Fruit fly (Drosophila melanogaster) whole organism, prepupa: Measurements from ENCODE around the gene Pgant6.

ENCODE experiments used
- CG10631 ChIP-seq: fragments of 200-800 bp; sonication (Bioruptor generic); optimal IDR thresholded peaks from 2 replicates; lab custom pipeline; 2016; ENCODE audit warnings: missing biosample characterization, missing genetic modification characterization
- CG16779 ChIP-seq: fragments of 200-800 bp; sonication (Bioruptor generic); optimal IDR thresholded peaks from 3 replicates; lab custom pipeline; 2017; ENCODE audit warnings: missing biosample characterization, mild to moderate bottlenecking, missing genetic modification characterization
- CG3032 ChIP-seq: fragments of 200-800 bp; optimal IDR thresholded peaks from 2 replicates; lab custom pipeline; 2019; ENCODE audit warnings: missing biosample characterization, mild to moderate bottlenecking, missing genetic modification characterization, moderate library complexity
- CG7368 ChIP-seq: fragments of 200-800 bp; sonication (Bioruptor generic); optimal IDR thresholded peaks from 3 replicates; lab custom pipeline; 2016; ENCODE audit warnings: missing biosample characterization, missing genetic modification characterization
- Eip78C ChIP-seq: fragments of 200-800 bp; sonication (Bioruptor generic); peaks from one replicate; lab custom pipeline; 2016; ENCODE audit warnings: missing biosample characterization, missing genetic modification characterization
- Lpt ChIP-seq: fragments of 200-800 bp; sonication (Bioruptor generic); optimal IDR thresholded peaks from 3 replicates; lab custom pipeline; 2016; ENCODE audit warnings: missing biosample characterization, missing genetic modification characterization
- Smox ChIP-seq: fragments of 200-800 bp; sonication (Bioruptor generic); optimal IDR thresholded peaks from 3 replicates; lab custom pipeline; 2016; ENCODE audit warnings: missing biosample characterization, missing genetic modification characterization
- Sox15 ChIP-seq: fragments of 200-800 bp; sonication (Bioruptor generic); optimal IDR thresholded peaks from 3 replicates; lab custom pipeline; 2016; ENCODE audit warnings: missing biosample characterization, missing genetic modification characterization
- dac ChIP-seq: fragments of 200-800 bp; sonication (Bioruptor generic); optimal IDR thresholded peaks from 2 replicates; lab custom pipeline; 2017; ENCODE audit warnings: missing biosample characterization, mild to moderate bottlenecking, missing genetic modification characterization
- lz ChIP-seq: fragments of 200-800 bp; sonication (Bioruptor generic); optimal IDR thresholded peaks from 3 replicates; lab custom pipeline; 2016; ENCODE audit warnings: missing biosample characterization, missing genetic modification characterization
- spab ChIP-seq: fragments of 200-800 bp; sonication (Bioruptor generic); optimal IDR thresholded peaks from 2 replicates; lab custom pipeline; 2017; ENCODE audit warnings: missing biosample characterization, mild to moderate bottlenecking, missing genetic modification characterization, missing genetic modification reagents
- svp ChIP-seq: fragments of 200-800 bp; sonication (Bioruptor generic); peaks from one replicate; lab custom pipeline; 2016; ENCODE audit warnings: missing biosample characterization, missing genetic modification characterization

- no peak for TF ChIP-seq lz (GFP tag; lab: Kevin White, UChicago)
- no peak for TF ChIP-seq svp (GFP tag; lab: Kevin White, UChicago)
- no peak for TF ChIP-seq CG16779 (tag; lab: Kevin White, UChicago)
- TF ChIP-seq dac (GFP tag; lab: Kevin White, UChicago) = no peak
- TF ChIP-seq Eip78C (GFP tag; lab: Kevin White, UChicago) = no peak
- TF ChIP-seq spab (GFP tag; lab: Kevin White, UChicago) = no peak
- no peak for TF ChIP-seq Sox15 (GFP tag; lab: Kevin White, UChicago)
- TF ChIP-seq Smox (GFP tag; lab: Kevin White, UChicago) = no peak
- no peak for TF ChIP-seq CG3032 (tag; lab: Kevin White, UChicago)
- TF ChIP-seq CG10631 (GFP tag; lab: Kevin White, UChicago) = no peak
- no peak for TF ChIP-seq CG7368 (GFP tag; lab: Kevin White, UChicago)
- TF ChIP-seq Lpt (GFP tag; lab: Kevin White, UChicago) = no peak
Measured at dm6 chr3L:2748359-2748758, 33.7 kb upstream of the Pgant6 start.
